Fruit fly (Drosophila melanogaster): ENCODE data around the gene Pebp1.

The Pebp1 gene

DNA sequence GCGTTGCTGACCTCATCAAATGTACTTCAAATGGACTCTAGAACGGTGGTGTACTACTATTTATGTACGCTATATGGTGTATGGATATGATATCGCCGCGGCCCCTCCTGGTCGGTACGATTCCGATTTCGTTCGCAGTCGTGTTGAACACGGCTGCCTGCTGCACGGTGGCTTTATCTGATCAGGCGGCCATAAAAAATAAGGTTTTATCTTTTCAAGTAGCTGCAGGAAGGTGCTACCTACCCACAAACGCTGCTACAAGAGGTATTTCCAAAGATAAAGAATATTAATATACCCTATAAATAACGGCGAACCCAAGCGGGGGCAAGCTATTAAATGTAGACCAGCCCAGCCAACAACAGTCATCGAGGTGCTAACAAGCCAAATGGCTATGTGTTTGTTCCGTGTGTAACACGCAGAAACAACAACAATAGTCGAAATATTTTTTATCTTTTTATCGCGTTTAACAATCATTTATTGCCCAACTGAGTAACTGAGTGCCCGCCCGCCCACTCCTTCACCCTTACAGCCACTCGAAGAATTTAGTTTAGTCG is 15.9 kb upstream of the Pebp1 start:
- no peak for TF ChIP-seq Crg-1 (GFP tag; optimal IDR thresholded peaks at IDR 0.05)
- TF ChIP-seq CG12768 (GFP tag; optimal IDR thresholded peaks at IDR 0.05) = no peak
- no peak for TF ChIP-seq bab1 (GFP tag; optimal IDR thresholded peaks at IDR 0.05)
- TF ChIP-seq CG11617 (GFP tag; optimal IDR thresholded peaks at IDR 0.05) = no peak
- TF ChIP-seq Clk (GFP tag; optimal IDR thresholded peaks at IDR 0.05) = no peak
- TF ChIP-seq CG7101 (tag; optimal IDR thresholded peaks at IDR 0.05) = no peak
- no peak for TF ChIP-seq pad (GFP tag; optimal IDR thresholded peaks at IDR 0.05)
- no peak for TF ChIP-seq kay (GFP tag; ENCODE audit: borderline replicate concordance)
- TF ChIP-seq CG14711 (tag; optimal IDR thresholded peaks at IDR 0.05) = no peak

DNA sequence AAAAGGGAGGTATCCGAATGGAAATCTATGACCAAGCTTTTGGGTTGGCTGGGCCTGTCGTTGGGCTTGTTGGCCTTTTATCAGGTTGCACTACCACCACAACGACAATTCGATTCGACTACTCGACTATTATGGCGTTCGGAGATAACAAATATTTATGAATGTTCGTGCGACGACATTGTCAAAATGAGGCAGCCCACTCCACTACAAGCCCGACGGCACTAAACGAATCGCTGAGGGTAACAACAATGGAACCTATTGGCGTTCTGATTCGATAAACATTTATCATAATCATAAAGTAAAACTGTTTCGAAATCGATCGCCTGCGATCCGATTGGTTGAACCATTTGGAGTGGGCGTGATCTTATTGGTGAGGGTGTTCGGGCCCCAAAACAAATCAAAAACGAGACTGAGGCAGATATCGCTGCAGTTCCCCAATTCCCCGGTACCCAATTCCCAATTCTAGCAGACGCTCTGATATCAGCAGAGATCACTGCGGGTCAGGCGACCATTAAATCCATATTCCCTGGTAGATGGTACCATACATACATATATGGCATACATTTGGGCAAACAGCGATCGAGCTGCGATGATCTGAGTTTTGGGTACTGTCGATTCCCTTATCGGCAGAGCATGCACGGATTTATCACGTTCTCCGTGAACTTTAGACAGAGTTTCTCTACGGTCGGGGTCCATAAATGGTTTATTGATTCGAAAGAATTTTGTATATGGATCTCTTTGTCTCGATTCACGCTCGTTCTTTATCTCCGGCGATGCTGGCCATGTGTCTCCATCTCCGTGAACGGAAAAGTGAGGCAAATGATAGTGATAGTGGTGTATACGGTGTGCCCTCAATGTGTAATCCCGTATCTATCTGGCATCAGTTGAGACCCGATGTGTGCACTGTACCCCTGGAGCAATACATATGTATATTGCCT is 11.2 kb upstream of the Pebp1 start:
- TF ChIP-seq kay (GFP tag; ENCODE audit: borderline replicate concordance) (peak; percentile 48), cic (GFP tag; optimal IDR thresholded peaks at IDR 0.05) (peak; percentile 1), Hr96 (GFP tag; optimal IDR thresholded peaks at IDR 0.05) (no peak)

DNA sequence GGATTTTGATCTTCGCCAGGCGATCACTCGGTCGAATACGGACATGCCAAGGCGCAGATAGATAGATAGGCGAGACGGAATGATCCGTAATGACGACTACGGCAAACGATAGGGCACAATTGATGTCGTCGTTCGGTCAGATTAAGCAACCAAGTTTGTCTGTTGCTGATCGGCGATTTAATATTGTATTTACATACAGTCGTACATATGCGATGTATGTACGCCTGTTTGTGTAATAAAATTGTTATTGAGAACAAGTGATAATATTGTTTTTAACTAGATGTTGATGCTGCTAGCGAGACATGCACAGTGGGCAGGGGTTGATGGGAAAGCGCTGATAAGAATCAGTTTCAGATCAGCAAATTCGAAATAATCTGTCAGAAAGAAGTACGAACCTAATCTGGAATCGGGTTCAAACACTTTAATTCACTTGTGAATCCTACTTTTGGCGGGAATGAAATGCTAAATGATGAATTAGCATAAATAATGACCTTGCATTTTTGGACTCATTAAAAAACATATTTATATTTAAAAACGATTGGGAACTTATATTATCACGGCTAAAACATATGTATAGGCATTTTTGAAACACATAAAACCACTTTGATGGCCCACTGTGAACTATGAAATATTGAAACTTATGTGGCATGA is 10.4 kb upstream of the Pebp1 start:
- TF ChIP-seq cic (GFP tag; optimal IDR thresholded peaks at IDR 0.05) = no peak
- TF ChIP-seq CG7045 (GFP tag; optimal IDR thresholded peaks at IDR 0.05) = peak; percentile 34
- peak; percentile 4 for TF ChIP-seq toe (GFP tag; optimal IDR thresholded peaks at IDR 0.05)
- TF ChIP-seq Hr96 (GFP tag; optimal IDR thresholded peaks at IDR 0.05) = no peak
- peak; percentile 13 for TF ChIP-seq tj (GFP tag; optimal IDR thresholded peaks at IDR 0.05)
- TF ChIP-seq cnc (optimal IDR thresholded peaks at IDR 0.05) = peak in 1 of 2 experiments; percentile 25

DNA sequence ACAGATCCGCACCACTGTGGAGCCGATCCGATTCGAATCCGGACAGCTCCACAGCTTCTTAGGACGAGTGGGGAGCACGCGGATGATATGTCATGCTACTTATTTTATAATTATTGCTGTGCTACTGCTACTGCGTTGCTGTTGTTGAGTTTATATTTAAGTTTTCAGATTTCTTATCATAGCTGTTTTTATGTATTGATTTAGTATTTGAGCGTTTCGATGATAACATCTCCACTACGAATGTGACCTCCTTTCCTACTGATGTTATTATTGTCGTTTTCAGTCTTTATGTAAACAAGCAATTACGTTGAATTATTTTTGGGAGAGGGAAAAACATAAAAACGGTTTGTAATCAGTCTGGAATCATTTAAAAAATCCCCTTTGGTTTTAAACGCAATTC is 9.8 kb upstream of the Pebp1 start:
- TF ChIP-seq Clk (GFP tag; optimal IDR thresholded peaks at IDR 0.05) (no peak), toe (GFP tag; optimal IDR thresholded peaks at IDR 0.05) (no peak), Crg-1 (GFP tag; optimal IDR thresholded peaks at IDR 0.05) (no peak)

DNA sequence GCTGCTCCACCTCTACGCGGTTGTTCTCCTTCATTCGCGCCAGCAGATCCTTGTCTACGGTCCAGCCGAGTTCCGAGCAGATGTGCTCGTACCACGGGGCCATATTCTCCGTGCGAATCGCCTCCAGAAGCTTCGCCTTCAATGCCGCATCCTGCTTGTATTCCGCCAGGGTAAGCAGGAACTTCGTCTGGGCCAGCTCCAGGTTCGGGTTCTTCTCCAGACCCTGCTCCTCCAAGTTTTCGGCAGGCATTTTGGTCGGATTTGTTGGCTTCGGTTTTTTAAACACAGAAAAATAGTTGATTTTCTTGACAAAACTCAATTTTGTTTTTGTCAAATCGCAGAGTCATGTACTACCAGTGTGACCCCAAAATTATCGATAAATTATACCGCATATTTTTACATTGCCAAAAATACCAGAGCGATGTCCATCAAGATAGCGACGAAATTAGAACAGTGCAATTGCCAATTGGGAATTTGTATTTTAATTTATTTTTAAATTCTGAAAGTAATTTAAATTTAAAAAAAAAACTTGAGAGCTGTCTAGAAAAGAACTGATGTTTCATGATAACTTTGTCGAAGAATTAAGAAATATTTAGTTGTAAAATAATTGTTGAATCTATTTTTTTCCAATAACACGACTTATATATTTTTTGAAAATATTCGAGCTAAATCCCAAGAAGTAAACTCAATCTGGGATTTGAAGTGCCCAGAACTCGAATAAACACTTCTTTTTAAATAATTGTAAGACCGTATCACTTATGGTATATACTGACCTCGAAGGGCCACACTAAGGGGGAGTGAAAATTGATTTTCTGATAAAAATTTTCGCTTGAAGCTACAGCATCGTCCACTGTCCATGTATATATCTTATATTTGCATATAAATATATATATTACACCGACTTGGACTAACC is 3.9 kb upstream of the Pebp1 start, which contains the start of the genes Rpn7 and AP-2mu:
Gene Rpn7 (minus strand): TSS at position 382 of the 913 bp plus-strand sequence.
Gene AP-2mu (plus strand): TSS at position 783 of the 913 bp plus-strand sequence.
- TF ChIP-seq CG7101 (tag; optimal IDR thresholded peaks at IDR 0.05) = no peak
- no peak for TF ChIP-seq CG1620 (GFP tag; optimal IDR thresholded peaks at IDR 0.05)
- TF ChIP-seq CG14711 (tag; optimal IDR thresholded peaks at IDR 0.05) = no peak
- TF ChIP-seq pad (GFP tag; optimal IDR thresholded peaks at IDR 0.05) = peak; percentile 37
- TF ChIP-seq CG5204 (GFP tag; optimal IDR thresholded peaks at IDR 0.05) = no peak
- TF ChIP-seq bab1 (GFP tag; optimal IDR thresholded peaks at IDR 0.05) = no peak
- peak; percentile 16 for TF ChIP-seq Mnt (GFP tag; optimal IDR thresholded peaks at IDR 0.05)
- TF ChIP-seq CG7045 (GFP tag; optimal IDR thresholded peaks at IDR 0.05) = no peak
- TF ChIP-seq kay (GFP tag; ENCODE audit: borderline replicate concordance) = peak; percentile 83
- no peak for TF ChIP-seq CG11617 (GFP tag; optimal IDR thresholded peaks at IDR 0.05)
- TF ChIP-seq Crg-1 (GFP tag; optimal IDR thresholded peaks at IDR 0.05) = no peak
- no peak for TF ChIP-seq cic (GFP tag; optimal IDR thresholded peaks at IDR 0.05)
- TF ChIP-seq Clk (GFP tag; optimal IDR thresholded peaks at IDR 0.05) = no peak
- TF ChIP-seq tj (GFP tag; optimal IDR thresholded peaks at IDR 0.05) = peak; percentile 4
- TF ChIP-seq cnc (optimal IDR thresholded peaks at IDR 0.05) = peak; percentile 61 to 73
- no peak for TF ChIP-seq CG12768 (GFP tag; optimal IDR thresholded peaks at IDR 0.05)
- no peak for TF ChIP-seq Hr96 (GFP tag; optimal IDR thresholded peaks at IDR 0.05)
- no peak for TF ChIP-seq CG33017 (tag; optimal IDR thresholded peaks at IDR 0.05)
- no peak for TF ChIP-seq toe (GFP tag; optimal IDR thresholded peaks at IDR 0.05)
- TF ChIP-seq ovo (GFP tag; optimal IDR thresholded peaks at IDR 0.05) = no peak

DNA sequence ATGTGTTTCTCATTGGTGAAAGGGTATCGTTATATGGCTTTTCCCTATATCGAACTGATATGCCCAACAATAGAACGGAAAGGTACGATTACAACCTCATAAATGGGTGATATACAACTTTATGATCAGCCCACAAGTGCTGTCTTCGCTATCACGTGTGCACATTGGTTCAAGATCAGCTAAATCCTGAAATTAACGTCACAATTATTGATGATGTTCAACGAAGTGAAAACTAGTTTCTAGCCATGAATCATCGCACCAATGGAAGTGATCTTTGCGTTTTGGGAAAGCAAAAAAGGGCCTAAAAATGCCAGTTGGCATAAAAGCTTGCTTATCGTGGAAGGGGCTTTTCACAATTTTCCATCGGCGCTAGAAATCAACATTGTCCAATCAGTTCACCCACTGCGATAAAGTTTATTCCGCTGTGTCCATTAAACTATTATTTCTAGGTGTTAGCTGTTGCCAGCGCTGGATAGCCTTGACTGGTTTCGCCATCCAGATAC is 1.2 kb upstream of the Pebp1 start, which contains the start of gene CG7054:
Gene CG7054 (plus strand): TSS at position 375 of the 503 bp plus-strand sequence.
- TF ChIP-seq CG7045 (GFP tag; optimal IDR thresholded peaks at IDR 0.05) (peak; percentile 72), ovo (GFP tag; optimal IDR thresholded peaks at IDR 0.05) (peak; percentile 9), Clk (GFP tag; optimal IDR thresholded peaks at IDR 0.05) (no peak), CG11617 (GFP tag; optimal IDR thresholded peaks at IDR 0.05) (peak; percentile 68), CG14711 (tag; optimal IDR thresholded peaks at IDR 0.05) (peak; percentile 42), CG12768 (GFP tag; optimal IDR thresholded peaks at IDR 0.05) (peak; percentile 61), Hr96 (GFP tag; optimal IDR thresholded peaks at IDR 0.05) (peak; percentile 46), CG7101 (tag; optimal IDR thresholded peaks at IDR 0.05) (peak; percentile 71), CG5204 (GFP tag; optimal IDR thresholded peaks at IDR 0.05) (no peak), cnc (optimal IDR thresholded peaks at IDR 0.05) (no peak), bab1 (GFP tag; optimal IDR thresholded peaks at IDR 0.05) (peak; percentile 15), CG1620 (GFP tag; optimal IDR thresholded peaks at IDR 0.05) (peak; percentile 10), pad (GFP tag; optimal IDR thresholded peaks at IDR 0.05) (peak; percentile 49), CG33017 (tag; optimal IDR thresholded peaks at IDR 0.05) (peak; percentile 65), tj (GFP tag; optimal IDR thresholded peaks at IDR 0.05) (peak; percentile 65), Crg-1 (GFP tag; optimal IDR thresholded peaks at IDR 0.05) (no peak), toe (GFP tag; optimal IDR thresholded peaks at IDR 0.05) (no peak), cic (GFP tag; optimal IDR thresholded peaks at IDR 0.05) (peak; percentile 78), Mnt (GFP tag; optimal IDR thresholded peaks at IDR 0.05) (peak; percentile 54), kay (GFP tag; ENCODE audit: borderline replicate concordance) (peak; percentile 98)

All from whole organism, adult.